Worm (Caenorhabditis elegans) whole organism, L4/young adult: ENCODE data around the gene AC3.5.

ENCODE experiments used
- W03F9.2 ChIP-seq: fragments of 150-350 bp; optimal IDR thresholded peaks from 2 replicates; lab custom pipeline; 2014; ENCODE audit warnings: missing biosample characterization, missing genetic modification characterization
- dao-5 ChIP-seq: sonication (generic microtip); optimal IDR thresholded peaks from 2 replicates; lab custom pipeline; 2016; ENCODE audit warnings: missing genotype, missing genetic modification characterization, moderate library complexity, missing compliant biosample characterization
- him-1 ChIP-seq: sonication (generic microtip); optimal IDR thresholded peaks from 2 replicates; lab custom pipeline; 2016; ENCODE audit warnings: missing genotype, missing genetic modification reagents, missing genetic modification characterization, missing compliant biosample characterization

DNA sequence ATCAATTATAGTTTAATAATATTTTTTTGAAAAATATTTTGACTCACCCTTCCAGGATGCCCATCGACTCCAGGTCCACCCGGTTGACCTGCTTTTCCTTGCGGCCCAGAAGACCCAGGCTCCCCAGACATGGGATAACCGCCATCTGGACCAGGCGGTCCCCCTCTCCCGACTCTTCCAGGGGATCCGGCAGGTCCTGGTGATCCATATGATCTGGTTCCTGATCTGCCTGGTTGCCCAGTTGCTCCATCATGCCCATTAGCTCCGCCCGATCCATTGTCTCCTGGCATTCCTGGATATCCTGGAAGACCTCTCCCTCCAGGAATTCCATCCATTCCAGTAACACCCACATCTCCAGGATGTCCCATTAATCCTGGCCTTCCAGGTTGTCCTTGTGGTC is 5.4 kb downstream of the AC3.5 start:
- no peak for TF ChIP-seq him-1 (tag; lab: Kevin White, UChicago)
- no peak for TF ChIP-seq dao-5
- TF ChIP-seq W03F9.2 (tag; lab: Kevin White, UChicago) = no peak
